Worm (Caenorhabditis elegans) whole organism, L1 larva: ENCODE measurements around the gene adt-2.

Experiments
- C16A3.4 ChIP-seq: fragments of 150-350 bp; optimal IDR thresholded peaks from 2 replicates; lab custom pipeline; 2014; ENCODE audit warnings: missing biosample characterization, missing genetic modification characterization
- C34B4.2 ChIP-seq: sonication (generic microtip); optimal IDR thresholded peaks from 2 replicates; lab custom pipeline; 2017; ENCODE audit warnings: mild to moderate bottlenecking, missing genetic modification characterization, missing compliant biosample characterization
- Y116A8C.19 ChIP-seq: sonication (generic microtip); optimal IDR thresholded peaks from 2 replicates; lab custom pipeline; 2016; ENCODE audit warnings: missing compliant biosample characterization, missing genetic modification characterization, borderline replicate concordance
- aha-1 ChIP-seq: fragments of 150-350 bp; optimal IDR thresholded peaks from 2 replicates; lab custom pipeline; 2014; ENCODE audit warnings: missing biosample characterization, missing genetic modification characterization
- ama-1 ChIP-seq: fragments of 150-350 bp; optimal IDR thresholded peaks from 2 replicates; lab custom pipeline; 2014
- blmp-1 ChIP-seq: fragments of 150-350 bp; optimal IDR thresholded peaks from 2 replicates; lab custom pipeline; 2014; ENCODE audit warnings: missing biosample characterization, missing genetic modification characterization
- ceh-82 ChIP-seq, 3 experiments: fragments of 150-350 bp in 1 of 3; sonication (generic microtip) in 2 of 3; optimal IDR thresholded peaks; 2 replicates each; lab custom pipeline; 2014 to 2017; ENCODE audit warnings: missing biosample characterization in 3 of 3, missing genetic modification characterization in 3 of 3
- ceh-88 ChIP-seq: fragments of 200-800 bp; sonication (Bioruptor generic); IDR thresholded peaks from 2 replicates; pipeline ENCODE4 v1.3.6; 2022; ENCODE audit warnings: missing genetic modification characterization, missing compliant biosample characterization
- ceh-90 ChIP-seq: sonication (generic microtip); optimal IDR thresholded peaks from 2 replicates; lab custom pipeline; 2016; ENCODE audit warnings: missing genetic modification characterization, missing compliant biosample characterization
- dsc-1 ChIP-seq: sonication (generic microtip); optimal IDR thresholded peaks from 2 replicates; lab custom pipeline; 2016; ENCODE audit warnings: mild to moderate bottlenecking, missing genetic modification characterization, missing compliant biosample characterization
- efl-1 ChIP-seq, 4 experiments: fragments of 150-350 bp; optimal IDR thresholded peaks in 3 of 4; peaks in 1 of 4; 1 replicate in 1 of 4; 2 replicates in 3 of 4; lab custom pipeline; 2014; ENCODE audit warnings: missing biosample characterization in 2 of 4, missing genetic modification characterization in 2 of 4, missing genetic modification reagents in 2 of 4
- elt-3 ChIP-seq, 6 experiments: fragments of 150-350 bp in 1 of 6; sonication (generic microtip); optimal IDR thresholded peaks; 2 replicates each; lab custom pipeline; 2017 to 2018; ENCODE audit warnings: missing biosample characterization in 6 of 6, missing genetic modification characterization in 6 of 6, inconsistent platforms in 1 of 6
- hlh-17 ChIP-seq: fragments of 200-800 bp; sonication (Bioruptor generic); optimal IDR thresholded peaks from 2 replicates; lab custom pipeline; 2018; ENCODE audit warnings: missing genetic modification characterization, mild to moderate bottlenecking, missing compliant biosample characterization, moderate library complexity, borderline replicate concordance
- lin-14 ChIP-seq: fragments of 200-800 bp; sonication (Bioruptor generic); optimal IDR thresholded peaks from 2 replicates; lab custom pipeline; 2018; ENCODE audit warnings: mild to moderate bottlenecking, missing genetic modification characterization, moderate library complexity, missing compliant biosample characterization
- lin-35 ChIP-seq, 2 experiments: fragments of 150-350 bp; optimal IDR thresholded peaks; 2 replicates each; lab custom pipeline; 2014; ENCODE audit warnings: missing biosample characterization in 2 of 2, missing genetic modification characterization in 2 of 2, missing genetic modification reagents in 2 of 2
- lin-39 ChIP-seq: fragments of 150-350 bp; optimal IDR thresholded peaks from 2 replicates; lab custom pipeline; 2014; ENCODE audit warnings: missing biosample characterization, missing genetic modification reagents, missing genetic modification characterization
- lsy-2 ChIP-seq, 2 experiments: fragments of 150-350 bp; optimal IDR thresholded peaks; 2 replicates each; lab custom pipeline; 2014; ENCODE audit warnings: missing biosample characterization in 2 of 2, missing genetic modification characterization in 2 of 2
- mdl-1 ChIP-seq, 2 experiments: fragments of 150-350 bp; optimal IDR thresholded peaks; 2 replicates each; lab custom pipeline; 2014 to 2017; ENCODE audit warnings: missing biosample characterization in 2 of 2, missing genetic modification characterization in 2 of 2, inconsistent platforms in 1 of 2
- mep-1 ChIP-seq: fragments of 150-350 bp; optimal IDR thresholded peaks from 2 replicates; lab custom pipeline; 2014; ENCODE audit warnings: missing biosample characterization, missing genetic modification characterization
- nhr-11 ChIP-seq: fragments of 150-350 bp; optimal IDR thresholded peaks from 2 replicates; lab custom pipeline; 2014; ENCODE audit warnings: missing biosample characterization, missing genetic modification characterization
- nhr-12 ChIP-seq: sonication (generic microtip); optimal IDR thresholded peaks from 2 replicates; lab custom pipeline; 2017; ENCODE audit warnings: missing biosample characterization, missing genetic modification characterization
- nhr-20 ChIP-seq: sonication (generic microtip); optimal IDR thresholded peaks from 2 replicates; lab custom pipeline; 2016; ENCODE audit warnings: mild to moderate bottlenecking, missing genetic modification characterization, missing compliant biosample characterization
- nhr-71 ChIP-seq: sonication (generic microtip); optimal IDR thresholded peaks from 2 replicates; lab custom pipeline; 2016; ENCODE audit warnings: mild to moderate bottlenecking, missing genetic modification characterization, moderate library complexity, missing compliant biosample characterization
- nhr-77 ChIP-seq: fragments of 150-350 bp; optimal IDR thresholded peaks from 2 replicates; lab custom pipeline; 2014; ENCODE audit warnings: missing biosample characterization, missing genetic modification characterization
- nhr-85 ChIP-seq: sonication (generic microtip); peaks from one replicate; lab custom pipeline; 2016; ENCODE audit warnings: missing genetic modification characterization, inconsistent platforms, missing compliant biosample characterization
- nhr-90 ChIP-seq: sonication (generic microtip); optimal IDR thresholded peaks from 2 replicates; lab custom pipeline; 2016; ENCODE audit warnings: mild to moderate bottlenecking, missing genetic modification characterization, missing compliant biosample characterization; ENCODE audit not compliant: poor library complexity
- snu-23 ChIP-seq: sonication (generic microtip); optimal IDR thresholded peaks from 2 replicates; lab custom pipeline; 2016; ENCODE audit warnings: missing genetic modification characterization, missing compliant biosample characterization
- sptf-1 ChIP-seq: fragments of 150-350 bp; optimal IDR thresholded peaks from 2 replicates; lab custom pipeline; 2014; ENCODE audit warnings: missing biosample characterization, missing genetic modification characterization
- tbx-2 ChIP-seq: sonication (generic microtip); optimal IDR thresholded peaks from 2 replicates; lab custom pipeline; 2016; ENCODE audit warnings: missing genetic modification characterization, missing compliant biosample characterization
- unc-130 ChIP-seq: fragments of 150-350 bp; optimal IDR thresholded peaks from 2 replicates; lab custom pipeline; 2017; ENCODE audit warnings: missing biosample characterization, missing genetic modification characterization, inconsistent platforms
- unc-86 ChIP-seq: sonication (generic microtip); optimal IDR thresholded peaks from 2 replicates; lab custom pipeline; 2016; ENCODE audit warnings: missing genetic modification characterization, missing compliant biosample characterization
- vab-15 ChIP-seq: sonication (generic microtip); optimal IDR thresholded peaks from 2 replicates; lab custom pipeline; 2017; ENCODE audit warnings: missing genotype, mild to moderate bottlenecking, missing genetic modification characterization, missing compliant biosample characterization

Gene adt-2

DNA sequence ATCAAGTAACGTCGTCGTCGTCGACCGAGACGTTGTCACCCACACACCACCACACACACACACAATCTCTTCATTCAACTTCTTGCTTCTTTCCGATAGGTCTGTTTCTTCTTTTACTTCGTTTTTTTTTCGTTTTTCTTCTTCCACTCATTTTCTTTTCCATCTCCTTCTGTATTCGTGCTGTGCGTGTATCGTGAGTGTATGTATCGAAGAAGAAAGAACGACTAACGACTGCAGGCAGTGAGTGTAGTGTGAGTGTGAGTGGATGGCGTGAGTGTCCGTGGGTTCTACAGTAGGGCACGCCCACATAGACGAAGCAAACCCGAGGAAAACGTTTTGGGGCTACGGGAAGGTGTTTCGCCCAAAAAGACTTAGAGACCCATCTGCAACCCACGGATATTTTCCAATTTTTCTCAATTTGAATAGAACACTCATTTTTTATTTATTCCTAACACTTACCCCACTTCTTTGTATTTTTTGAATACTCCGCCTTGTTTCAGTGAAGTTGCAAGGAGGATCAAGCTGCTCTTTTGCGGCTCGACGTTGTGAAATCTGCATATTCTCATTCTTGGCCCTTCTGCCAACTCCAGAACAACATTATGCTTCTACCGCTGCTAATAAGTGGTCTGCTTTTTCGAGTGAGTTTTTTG lies at the start of gene adt-2:
adt-2 (plus strand) TSS at position 600 of the 650 bp plus-strand sequence.
- TF ChIP-seq nhr-85 (tag; lab: Kevin White, UChicago) (peak; percentile 86), Y116A8C.19 (no peak), lin-35 (GFP tag; optimal IDR thresholded peaks at IDR 0.05; lab: Kevin White, UChicago) (peak in 1 of 2 experiments; percentile 51), nhr-90 (tag; lab: Kevin White, UChicago) (peak; percentile 32), lin-14 (GFP tag; lab: Kevin White, UChicago) (peak; percentile 54), mdl-1 (tag; optimal IDR thresholded peaks at IDR 0.05; lab: Kevin White, UChicago) (peak in 1 of 2 experiments; percentile 29), lsy-2 (tag; optimal IDR thresholded peaks at IDR 0.05; lab: Kevin White, UChicago) (peak; percentile 20 to 74), nhr-71 (peak; percentile 31), snu-23 (GFP tag; lab: Kevin White, UChicago) (peak; percentile 69), ceh-90 (no peak), nhr-20 (tag; lab: Kevin White, UChicago) (peak; percentile 43), lin-39 (tag; lab: Kevin White, UChicago) (no peak), mep-1 (tag; lab: Kevin White, UChicago) (peak; percentile 52), ceh-88 (no peak), elt-3 (tag; optimal IDR thresholded peaks at IDR 0.05; lab: Kevin White, UChicago) (peak in 5 of 6 experiments; percentile 6 to 74 (median 54)), C16A3.4 (tag; lab: Kevin White, UChicago) (peak; percentile 43), nhr-12 (tag; lab: Kevin White, UChicago) (no peak), blmp-1 (peak; percentile 92), tbx-2 (tag; lab: Kevin White, UChicago) (peak; percentile 19), efl-1 (optimal IDR thresholded peaks at IDR 0.05; lab: Kevin White, UChicago) (no peak), efl-1 (GFP tag; optimal IDR thresholded peaks at IDR 0.05 in 1 of 2; lab: Kevin White, UChicago) (peak in 1 of 2 experiments; percentile 42)
- TF ChIP-seq, all 84 proteins: peak for 15

DNA sequence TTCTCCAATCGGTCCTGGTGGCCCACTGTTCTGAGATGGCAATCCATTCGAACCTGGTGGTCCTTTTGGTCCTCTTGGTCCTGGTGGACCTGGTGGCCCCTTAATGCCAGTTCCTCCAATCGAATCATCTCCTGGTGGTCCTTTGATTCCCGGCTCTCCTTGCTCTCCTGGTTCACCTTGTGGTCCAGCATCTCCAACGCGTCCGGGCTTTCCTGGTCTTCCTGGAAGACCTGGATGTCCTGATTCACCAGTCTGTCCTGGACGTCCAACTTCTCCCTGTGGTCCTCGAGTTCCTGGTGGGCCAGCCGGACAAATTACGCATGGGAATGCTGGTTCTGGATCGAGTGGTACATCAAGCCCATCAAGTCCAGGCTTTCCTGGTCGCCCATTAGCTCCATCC lies 49.1 kb upstream of the adt-2 start:
- TF ChIP-seq C34B4.2 (tag; lab: Kevin White, UChicago) = no peak
- no peak for TF ChIP-seq ceh-82 (tag; optimal IDR thresholded peaks at IDR 0.05; lab: Kevin White, UChicago)
- no peak for TF ChIP-seq lin-39 (tag; lab: Kevin White, UChicago)
- TF ChIP-seq nhr-77 (tag; lab: Kevin White, UChicago) = no peak
- no peak for TF ChIP-seq blmp-1
- no peak for TF ChIP-seq nhr-11 (tag; lab: Kevin White, UChicago)

DNA sequence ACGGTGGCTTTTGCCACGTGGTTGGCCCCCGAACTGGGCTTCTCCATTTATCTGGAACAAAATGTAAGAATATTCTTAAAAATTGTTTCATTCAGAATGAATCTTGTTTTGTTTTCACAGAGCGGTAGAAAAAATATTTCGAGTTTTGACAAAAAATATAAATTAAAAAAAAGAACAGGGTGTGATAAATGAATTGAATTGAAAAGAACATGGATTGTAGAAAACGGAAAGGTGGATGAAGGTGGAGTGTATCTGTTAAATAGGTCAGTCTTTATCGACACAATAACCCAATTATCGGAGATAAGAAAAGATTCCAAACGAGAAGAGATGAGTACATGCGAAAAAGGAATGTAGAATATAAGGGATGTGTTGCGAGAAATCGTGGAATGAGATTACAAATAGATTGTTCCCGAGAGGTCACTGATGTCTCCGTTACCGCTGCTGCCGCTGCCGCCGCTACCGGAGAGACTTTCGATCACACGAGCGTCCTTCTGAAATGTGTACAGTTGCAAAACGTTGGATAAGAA lies 48.2 kb upstream of the adt-2 start, which contains the start of gene dpy-7:
dpy-7 (minus strand) TSS at position 51 of the 527 bp plus-strand sequence.
- TF ChIP-seq blmp-1 = peak; percentile 67
- no peak for TF ChIP-seq sptf-1
- no peak for TF ChIP-seq nhr-20 (tag; lab: Kevin White, UChicago)
- peak in 1 of 6 experiments; percentile 28 for TF ChIP-seq elt-3 (tag; optimal IDR thresholded peaks at IDR 0.05; lab: Kevin White, UChicago)

DNA sequence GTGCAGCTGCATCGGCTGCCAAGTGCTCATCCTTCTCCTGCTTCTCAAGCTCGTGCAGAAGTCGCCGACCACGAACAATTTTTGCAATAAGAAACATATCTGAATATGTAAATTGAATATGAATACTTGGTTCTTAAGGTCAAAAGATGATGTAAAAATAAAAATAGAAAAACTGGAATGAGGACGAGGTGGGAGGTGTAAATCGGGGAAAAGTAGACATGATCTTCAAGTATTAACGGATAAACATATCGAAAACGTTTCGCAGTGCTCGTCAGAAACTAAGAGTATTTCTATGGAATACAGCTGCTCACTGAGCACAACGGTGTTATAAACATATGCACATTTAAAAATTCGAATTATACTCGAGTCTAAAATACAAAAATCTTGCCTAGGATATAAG lies 46.0 kb upstream of the adt-2 start, which contains the start of gene glb-16:
glb-16 (minus strand) TSS at position 101 of the 400 bp plus-strand sequence.
- no peak for TF ChIP-seq aha-1 (tag; lab: Kevin White, UChicago)
- TF ChIP-seq ceh-82 (tag; optimal IDR thresholded peaks at IDR 0.05; lab: Kevin White, UChicago) = no peak
- no peak for TF ChIP-seq vab-15 (tag; lab: Kevin White, UChicago)
- TF ChIP-seq hlh-17 (GFP tag; lab: Kevin White, UChicago) = no peak
- TF ChIP-seq dsc-1 (tag; lab: Kevin White, UChicago) = no peak
- no peak for TF ChIP-seq unc-86
- TF ChIP-seq ama-1 = no peak
- TF ChIP-seq unc-130 (tag; lab: Kevin White, UChicago) = no peak
- TF ChIP-seq, all 84 proteins: peak for 0

- peak; percentile 7 for TF ChIP-seq lin-14 (GFP tag; lab: Kevin White, UChicago)
- TF ChIP-seq lin-39 (tag; lab: Kevin White, UChicago) = no peak
Observed at ce11 chrX:7541078-7541477, 44.9 kb upstream of the adt-2 start.
